Fruit fly (Drosophila melanogaster): Measurements from ENCODE around the gene yellow-f.
A peak's percentile ranks its signal among the peaks of the same experiment; 100 is the strongest.

Gene yellow-f

DNA sequence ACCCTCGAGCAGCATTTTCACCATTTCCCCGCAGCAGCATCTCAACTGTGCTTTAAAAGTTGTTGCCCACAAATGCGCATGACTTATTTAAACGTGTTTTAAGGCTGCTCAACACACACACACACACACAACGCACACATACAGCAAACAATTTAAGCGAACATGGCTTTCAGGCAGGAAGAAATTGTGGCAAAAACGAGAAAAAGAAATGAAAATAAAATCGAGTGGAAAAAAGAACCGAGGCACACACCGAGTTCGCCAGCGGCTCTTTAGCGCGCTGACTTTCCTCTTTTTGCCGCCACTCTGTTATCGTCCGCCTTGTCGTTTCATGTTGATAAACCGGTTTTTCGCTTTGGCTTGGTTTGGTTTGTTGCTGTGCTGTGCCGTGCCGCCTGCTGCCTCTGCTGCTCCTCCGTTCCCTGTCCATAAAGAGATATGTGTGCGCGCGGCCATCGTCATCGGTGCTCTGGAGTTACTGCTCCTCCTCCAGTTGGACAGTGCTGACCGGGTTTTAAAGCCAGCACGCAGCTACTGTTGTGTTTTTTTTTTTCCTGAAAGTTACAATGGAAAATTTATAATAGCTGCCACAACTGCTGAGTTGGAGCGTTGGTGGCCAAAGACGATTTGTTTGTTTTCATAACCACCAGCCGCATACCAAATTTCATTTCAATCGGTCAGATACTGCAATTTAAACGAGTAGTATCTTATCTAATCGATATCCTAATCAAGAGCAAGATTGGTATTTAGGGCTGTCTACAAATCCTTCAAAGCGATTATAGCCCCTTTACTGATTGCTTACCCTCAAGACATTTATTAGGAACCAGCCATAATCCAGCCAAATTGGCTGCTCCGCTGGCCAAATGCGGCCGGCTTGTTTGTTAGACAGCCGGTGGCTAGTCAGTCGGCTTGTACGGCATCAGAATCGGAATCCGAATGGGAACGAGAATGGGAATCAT, 23.1 kb upstream of the yellow-f start:
- no peak for TF ChIP-seq cic (GFP tag; optimal IDR thresholded peaks at IDR 0.05)
- no peak for TF ChIP-seq Mnt (GFP tag; optimal IDR thresholded peaks at IDR 0.05)
- TF ChIP-seq CG1620 (GFP tag; optimal IDR thresholded peaks at IDR 0.05) = no peak
- TF ChIP-seq bab1 (GFP tag; optimal IDR thresholded peaks at IDR 0.05) = no peak
- TF ChIP-seq CG12768 (GFP tag; optimal IDR thresholded peaks at IDR 0.05) = peak; percentile 21
- no peak for TF ChIP-seq toe (GFP tag; optimal IDR thresholded peaks at IDR 0.05)
- peak; percentile 15 for TF ChIP-seq ovo (GFP tag; optimal IDR thresholded peaks at IDR 0.05)
- TF ChIP-seq kay (GFP tag; ENCODE audit: borderline replicate concordance) = peak; percentile 67
- TF ChIP-seq tj (GFP tag; optimal IDR thresholded peaks at IDR 0.05) = no peak
- no peak for TF ChIP-seq CG5204 (GFP tag; optimal IDR thresholded peaks at IDR 0.05)
- TF ChIP-seq CG33017 (tag; optimal IDR thresholded peaks at IDR 0.05) = no peak

DNA sequence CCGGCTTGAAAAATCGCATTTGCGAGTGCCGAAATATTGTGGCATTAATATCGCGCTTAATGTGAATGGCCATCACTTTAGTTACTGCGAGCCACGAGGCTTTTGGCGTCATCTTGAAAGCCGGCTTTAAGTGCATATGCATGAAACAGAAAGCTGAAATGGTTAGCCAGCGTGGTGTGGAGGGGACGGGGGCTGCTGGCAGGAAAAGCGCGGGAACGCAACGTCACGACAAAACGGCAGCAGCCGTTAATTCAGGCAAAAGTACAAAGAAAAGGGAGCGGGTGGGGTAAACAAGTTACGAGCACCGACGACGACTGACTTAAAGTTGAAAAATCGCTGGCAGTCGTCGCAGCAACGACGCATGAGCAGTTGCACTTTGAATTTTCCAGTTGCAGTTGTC, 22.4 kb upstream of the yellow-f start:
- TF ChIP-seq CG14711 (tag; optimal IDR thresholded peaks at IDR 0.05) (no peak), kay (GFP tag; ENCODE audit: borderline replicate concordance) (no peak), tj (GFP tag; optimal IDR thresholded peaks at IDR 0.05) (no peak), Hr96 (GFP tag; optimal IDR thresholded peaks at IDR 0.05) (no peak), pad (GFP tag; optimal IDR thresholded peaks at IDR 0.05) (no peak), Mnt (GFP tag; optimal IDR thresholded peaks at IDR 0.05) (no peak), CG5204 (GFP tag; optimal IDR thresholded peaks at IDR 0.05) (no peak), CG11617 (GFP tag; optimal IDR thresholded peaks at IDR 0.05) (no peak), CG1620 (GFP tag; optimal IDR thresholded peaks at IDR 0.05) (no peak), cnc (optimal IDR thresholded peaks at IDR 0.05) (no peak), CG7101 (tag; optimal IDR thresholded peaks at IDR 0.05) (no peak), cic (GFP tag; optimal IDR thresholded peaks at IDR 0.05) (no peak), CG33017 (tag; optimal IDR thresholded peaks at IDR 0.05) (no peak), toe (GFP tag; optimal IDR thresholded peaks at IDR 0.05) (no peak), Clk (GFP tag; optimal IDR thresholded peaks at IDR 0.05) (no peak)

DNA sequence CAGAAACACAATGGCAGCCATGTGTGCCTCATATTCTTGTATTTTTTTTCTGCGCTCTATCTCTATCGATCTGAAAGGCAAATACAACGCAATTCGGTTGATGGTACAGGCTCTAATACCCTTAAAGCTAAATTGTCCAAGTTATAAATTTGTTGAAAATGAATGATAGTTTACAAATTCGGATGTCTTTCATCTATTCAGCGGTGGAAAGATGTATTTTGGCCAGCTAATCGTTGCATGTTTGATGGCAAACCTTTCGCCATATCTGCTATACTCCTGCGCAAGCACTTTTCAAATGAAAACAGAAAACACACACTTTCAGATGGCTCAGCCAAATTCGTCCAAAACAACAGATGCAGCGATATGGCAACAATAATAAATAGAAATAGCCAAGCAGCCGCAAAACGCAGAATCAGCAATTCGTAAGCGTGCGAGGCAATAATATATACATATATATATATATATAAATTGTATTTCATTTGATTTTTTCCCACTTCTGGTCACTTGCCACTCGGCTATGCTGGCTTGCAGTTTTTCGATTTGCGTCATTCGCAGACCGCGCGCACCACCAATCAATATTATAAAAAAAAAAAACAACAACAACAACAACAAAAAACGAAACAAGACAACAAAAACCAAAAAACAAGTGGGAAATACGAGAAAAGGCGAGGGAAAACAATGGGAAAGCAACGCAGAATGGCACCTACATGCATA, 21.3 kb upstream of the yellow-f start:
- TF ChIP-seq toe (GFP tag; optimal IDR thresholded peaks at IDR 0.05) = no peak
- TF ChIP-seq tj (GFP tag; optimal IDR thresholded peaks at IDR 0.05) = peak; percentile 96
- TF ChIP-seq CG7045 (GFP tag; optimal IDR thresholded peaks at IDR 0.05) = no peak
- no peak for TF ChIP-seq ovo (GFP tag; optimal IDR thresholded peaks at IDR 0.05)
- TF ChIP-seq CG7101 (tag; optimal IDR thresholded peaks at IDR 0.05) = no peak
- TF ChIP-seq cic (GFP tag; optimal IDR thresholded peaks at IDR 0.05) = no peak
- no peak for TF ChIP-seq CG5204 (GFP tag; optimal IDR thresholded peaks at IDR 0.05)
- TF ChIP-seq cnc (optimal IDR thresholded peaks at IDR 0.05) = no peak
- TF ChIP-seq CG12768 (GFP tag; optimal IDR thresholded peaks at IDR 0.05) = no peak
- TF ChIP-seq bab1 (GFP tag; optimal IDR thresholded peaks at IDR 0.05) = no peak
- no peak for TF ChIP-seq CG33017 (tag; optimal IDR thresholded peaks at IDR 0.05)
- no peak for TF ChIP-seq CG1620 (GFP tag; optimal IDR thresholded peaks at IDR 0.05)
- TF ChIP-seq kay (GFP tag; ENCODE audit: borderline replicate concordance) = peak; percentile 89
- TF ChIP-seq CG14711 (tag; optimal IDR thresholded peaks at IDR 0.05) = peak; percentile 23

DNA sequence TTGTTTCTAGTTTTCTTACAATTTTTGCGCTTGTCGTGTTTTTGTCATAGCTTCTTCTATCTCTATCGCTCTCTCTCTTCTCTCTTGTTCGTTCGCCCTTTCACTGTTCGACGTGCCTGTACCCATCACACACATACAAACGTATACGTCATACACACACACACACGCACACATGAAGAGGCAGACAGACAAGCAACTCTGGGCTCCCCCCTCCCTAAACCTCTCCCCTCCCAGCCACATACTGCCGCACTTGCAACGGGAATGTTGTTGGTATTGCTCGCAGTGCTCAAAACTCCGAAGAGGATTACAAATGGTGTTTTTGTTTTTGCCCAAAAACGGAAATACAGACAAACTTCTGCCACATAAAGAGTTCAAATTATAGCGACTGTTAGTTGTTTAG, 20.0 kb upstream of the yellow-f start:
- TF ChIP-seq tj (GFP tag; optimal IDR thresholded peaks at IDR 0.05) = no peak
- TF ChIP-seq pad (GFP tag; optimal IDR thresholded peaks at IDR 0.05) = peak; percentile 43

DNA sequence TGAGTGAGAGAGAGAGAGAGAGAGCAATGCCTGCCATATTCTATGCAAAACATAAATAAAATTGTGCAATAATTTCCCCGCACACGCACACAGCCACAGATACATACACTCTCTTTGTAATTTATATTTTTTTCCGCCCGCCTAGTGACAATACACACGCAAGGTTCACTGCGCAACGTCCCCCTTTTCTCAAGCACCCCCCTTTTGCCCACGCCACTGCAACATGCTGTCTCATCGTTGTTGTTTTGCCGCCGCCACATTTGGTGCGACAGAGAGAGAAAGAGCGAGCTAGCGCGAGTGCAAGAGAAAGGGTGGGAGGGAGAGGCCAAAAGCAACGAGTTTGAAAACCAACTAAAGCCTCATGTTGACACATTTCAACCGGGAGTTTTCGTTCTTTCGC, 19.4 kb upstream of the yellow-f start:
- peak; percentile 6 for TF ChIP-seq bab1 (GFP tag; optimal IDR thresholded peaks at IDR 0.05)
- TF ChIP-seq pad (GFP tag; optimal IDR thresholded peaks at IDR 0.05) = peak; percentile 87
- TF ChIP-seq CG12768 (GFP tag; optimal IDR thresholded peaks at IDR 0.05) = peak; percentile 80
- TF ChIP-seq CG33017 (tag; optimal IDR thresholded peaks at IDR 0.05) = peak; percentile 42
- peak; percentile 63 for TF ChIP-seq CG14711 (tag; optimal IDR thresholded peaks at IDR 0.05)
- no peak for TF ChIP-seq kay (GFP tag; ENCODE audit: borderline replicate concordance)
- TF ChIP-seq tj (GFP tag; optimal IDR thresholded peaks at IDR 0.05) = peak; percentile 80
- TF ChIP-seq cic (GFP tag; optimal IDR thresholded peaks at IDR 0.05) = peak; percentile 83
- peak; percentile 71 for TF ChIP-seq CG1620 (GFP tag; optimal IDR thresholded peaks at IDR 0.05)
- TF ChIP-seq ovo (GFP tag; optimal IDR thresholded peaks at IDR 0.05) = peak; percentile 48
- TF ChIP-seq Mnt (GFP tag; optimal IDR thresholded peaks at IDR 0.05) = peak; percentile 84
- peak; percentile 34 for TF ChIP-seq CG7045 (GFP tag; optimal IDR thresholded peaks at IDR 0.05)
- peak; percentile 37 for TF ChIP-seq toe (GFP tag; optimal IDR thresholded peaks at IDR 0.05)
- TF ChIP-seq Crg-1 (GFP tag; optimal IDR thresholded peaks at IDR 0.05) = peak; percentile 63
- TF ChIP-seq CG11617 (GFP tag; optimal IDR thresholded peaks at IDR 0.05) = peak; percentile 65
- TF ChIP-seq CG7101 (tag; optimal IDR thresholded peaks at IDR 0.05) = peak; percentile 62
- TF ChIP-seq CG5204 (GFP tag; optimal IDR thresholded peaks at IDR 0.05) = no peak
- TF ChIP-seq Hr96 (GFP tag; optimal IDR thresholded peaks at IDR 0.05) = peak; percentile 72
- TF ChIP-seq Clk (GFP tag; optimal IDR thresholded peaks at IDR 0.05) = peak; percentile 30
- peak; percentile 91 to 95 for TF ChIP-seq cnc (optimal IDR thresholded peaks at IDR 0.05)

- TF ChIP-seq cic (GFP tag; optimal IDR thresholded peaks at IDR 0.05) = no peak
- TF ChIP-seq pad (GFP tag; optimal IDR thresholded peaks at IDR 0.05) = no peak
- TF ChIP-seq Mnt (GFP tag; optimal IDR thresholded peaks at IDR 0.05) = no peak
- TF ChIP-seq Hr96 (GFP tag; optimal IDR thresholded peaks at IDR 0.05) = no peak
- no peak for TF ChIP-seq CG14711 (tag; optimal IDR thresholded peaks at IDR 0.05)
- no peak for TF ChIP-seq CG11617 (GFP tag; optimal IDR thresholded peaks at IDR 0.05)
- TF ChIP-seq CG1620 (GFP tag; optimal IDR thresholded peaks at IDR 0.05) = no peak
- TF ChIP-seq bab1 (GFP tag; optimal IDR thresholded peaks at IDR 0.05) = no peak
- no peak for TF ChIP-seq CG7101 (tag; optimal IDR thresholded peaks at IDR 0.05)
- no peak for TF ChIP-seq CG7045 (GFP tag; optimal IDR thresholded peaks at IDR 0.05)
- TF ChIP-seq CG12768 (GFP tag; optimal IDR thresholded peaks at IDR 0.05) = no peak
Measured at dm6 chr3R:13011621-13011963, 18.6 kb upstream of the yellow-f start, which contains the start of gene CtBP. Gene CtBP, plus strand, starts transcription at chr3R:13011649.

All from whole organism, adult.